Fruit fly (Drosophila melanogaster): ENCODE data around the gene Cad86C.
A peak's percentile ranks its signal among the peaks of the same experiment; 100 is the strongest.

Cad86C gene

DNA sequence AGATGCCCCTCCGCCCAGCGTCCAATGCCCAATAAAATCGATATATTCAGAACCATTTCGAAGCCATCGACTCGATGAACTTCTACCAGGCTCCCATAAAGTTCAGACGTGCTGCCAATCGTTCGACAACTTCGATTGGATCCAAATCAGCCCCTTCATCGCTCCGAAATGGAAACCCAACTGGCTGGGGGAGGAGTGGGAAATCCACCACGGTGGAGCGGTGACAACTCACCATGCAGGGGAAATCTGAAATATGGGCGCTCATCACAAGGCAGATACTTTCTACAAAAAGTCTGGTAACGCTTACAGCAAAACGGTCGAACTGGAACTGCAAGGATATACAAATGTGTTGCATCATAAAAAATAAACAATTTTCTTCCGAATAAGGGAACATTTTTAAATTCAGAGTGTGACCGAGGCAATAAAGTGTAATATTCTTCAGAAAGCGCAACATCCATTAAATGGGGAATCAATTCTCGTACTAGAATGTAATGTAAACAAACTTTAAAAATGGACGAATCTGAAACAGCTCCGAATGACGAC lies 25.4 kb downstream of the Cad86C start, which contains the start of gene CG4565 (continued):
- no peak for TF ChIP-seq exex (tag; optimal IDR thresholded peaks at IDR 0.05)
- no peak for TF ChIP-seq zen (tag; optimal IDR thresholded peaks at IDR 0.05)
- TF ChIP-seq Sox100B (GFP tag; optimal IDR thresholded peaks at IDR 0.05), result no peak
- TF ChIP-seq Dp (GFP tag; optimal IDR thresholded peaks at IDR 0.05), result peak; percentile 57
- peak; percentile 93 for TF ChIP-seq Lhr (GFP tag; optimal IDR thresholded peaks at IDR 0.05)
- 0 out of 3 replicates have a peak, but pooled peaks have one; percentile 19 for TF ChIP-seq hb (GFP tag; IDR thresholded peaks at IDR 0.05; ENCODE audit: partially characterized antibody)
- peak; percentile 79 for TF ChIP-seq Nf-YB (GFP tag; optimal IDR thresholded peaks at IDR 0.05)
- no peak for TF ChIP-seq dysf (GFP tag; IDR thresholded peaks at IDR 0.05)
- peak; percentile 99 for TF ChIP-seq CG31224 (GFP tag; IDR thresholded peaks at IDR 0.05)
- TF ChIP-seq unc-4 (GFP tag; IDR thresholded peaks at IDR 0.05; ENCODE audit: partially characterized antibody), result peak; percentile 42; the same call in 1 of the 2 replicates
- TF ChIP-seq MTF-1 (GFP tag; optimal IDR thresholded peaks at IDR 0.05; ENCODE audit: borderline replicate concordance), result no peak
- no peak for TF ChIP-seq HmgZ (tag; optimal IDR thresholded peaks at IDR 0.05)
- no peak for TF ChIP-seq CG31365 (tag; optimal IDR thresholded peaks at IDR 0.05)
- TF ChIP-seq grau (tag; optimal IDR thresholded peaks at IDR 0.05), result no peak
- peak; percentile 11; the same call in 1 of the 3 replicates for TF ChIP-seq CG16813 (GFP tag; IDR thresholded peaks at IDR 0.05; ENCODE audit: partially characterized antibody)
- peak in 1 of 2 experiments; percentile 19 for TF ChIP-seq insv (GFP tag; optimal IDR thresholded peaks at IDR 0.05)
- no peak for TF ChIP-seq ci (GFP tag; IDR thresholded peaks at IDR 0.05)
- no peak for TF ChIP-seq HLH54F (GFP tag; optimal IDR thresholded peaks at IDR 0.05)
- TF ChIP-seq aop (GFP tag; IDR thresholded peaks at IDR 0.05), result no peak
- TF ChIP-seq CG14710 (tag; optimal IDR thresholded peaks at IDR 0.05), result peak; percentile 26
- no peak for TF ChIP-seq Mrtf (GFP tag; IDR thresholded peaks at IDR 0.05)
- no peak for TF ChIP-seq Aef1 (GFP tag; IDR thresholded peaks at IDR 0.05)
- no peak for TF ChIP-seq mam (GFP tag; optimal IDR thresholded peaks at IDR 0.05)
- peak in 1 of 2 experiments; percentile 82 for TF ChIP-seq Pdp1 (GFP tag; optimal IDR thresholded peaks at IDR 0.05)
- peak; percentile 71 for TF ChIP-seq CG10543 (GFP tag; optimal IDR thresholded peaks at IDR 0.05)
- peak; percentile 45 for TF ChIP-seq CG13287 (GFP tag; IDR thresholded peaks at IDR 0.05; ENCODE audit: partially characterized antibody)
- TF ChIP-seq Stat92E (GFP tag; optimal IDR thresholded peaks at IDR 0.05), result peak in 1 of 3 experiments; percentile 36
- no peak for TF ChIP-seq Rx (GFP tag; IDR thresholded peaks at IDR 0.05)
- no peak for TF ChIP-seq CG10321 (GFP tag; IDR thresholded peaks at IDR 0.05)
- no peak for TF ChIP-seq CG9932 (GFP tag; IDR thresholded peaks at IDR 0.05)
- peak; percentile 20 for TF ChIP-seq CG8290 (GFP tag; optimal IDR thresholded peaks at IDR 0.05)
- TF ChIP-seq CG8290 (tag; optimal IDR thresholded peaks at IDR 0.05), result no peak
- TF ChIP-seq CG9797 (GFP tag; optimal IDR thresholded peaks at IDR 0.05), result peak; percentile 34
- no peak for TF ChIP-seq pan (optimal IDR thresholded peaks at IDR 0.05)
- no peak for TF ChIP-seq pan (GFP tag; optimal IDR thresholded peaks at IDR 0.05 in 1 of 2, IDR thresholded peaks at IDR 0.05 in 1 of 2)
- TF ChIP-seq CG12104 (GFP tag; optimal IDR thresholded peaks at IDR 0.05), result no peak
- TF ChIP-seq Fer3 (tag; optimal IDR thresholded peaks at IDR 0.05), result no peak
- TF ChIP-seq dati (GFP tag; IDR thresholded peaks at IDR 0.05), result no peak
- TF ChIP-seq Sox102F (GFP tag; optimal IDR thresholded peaks at IDR 0.05), result no peak
- TF ChIP-seq Neu2 (GFP tag; optimal IDR thresholded peaks at IDR 0.05; ENCODE audit: borderline replicate concordance), result no peak
- peak; percentile 13 for TF ChIP-seq CG10979 (tag; optimal IDR thresholded peaks at IDR 0.05)
- no peak for TF ChIP-seq ham (GFP tag; IDR thresholded peaks at IDR 0.05)
- TF ChIP-seq nom (GFP tag; optimal IDR thresholded peaks at IDR 0.05), result peak; percentile 9
- no peak for TF ChIP-seq CG32767 (GFP tag; IDR thresholded peaks at IDR 0.05)
- TF ChIP-seq Dip3 (GFP tag; optimal IDR thresholded peaks at IDR 0.05), result no peak
- no peak for TF ChIP-seq Awh (GFP tag; IDR thresholded peaks at IDR 0.05)
- TF ChIP-seq mirr (GFP tag; optimal IDR thresholded peaks at IDR 0.05), result peak; percentile 26
- no peak for TF ChIP-seq knrl (GFP tag; IDR thresholded peaks at IDR 0.05; ENCODE audit: partially characterized antibody)
- TF ChIP-seq toy (GFP tag; IDR thresholded peaks at IDR 0.05), result no peak
- peak; percentile 0 for TF ChIP-seq nmo (GFP tag; optimal IDR thresholded peaks at IDR 0.05)
